Worm (Caenorhabditis elegans) whole organism, mixed stage, embryonic: ENCODE measurements around the gene Y116A8C.38.
A peak's percentile ranks its signal among the peaks of the same experiment; 100 is the strongest.

ENCODE experiments used
- M03D4.4 ChIP-seq: sonication (generic microtip); optimal IDR thresholded peaks from 2 replicates; lab custom pipeline; 2017; ENCODE audit warnings: mild to moderate bottlenecking, missing genetic modification characterization, missing compliant biosample characterization
- bed-3 ChIP-seq: fragments of 200-800 bp; sonication (Bioruptor generic); optimal IDR thresholded peaks from 3 replicates; lab custom pipeline; 2018; ENCODE audit warnings: mild to moderate bottlenecking, missing genetic modification characterization, moderate library complexity, missing compliant biosample characterization
- ceh-39 ChIP-seq: fragments of 150-350 bp; optimal IDR thresholded peaks from 2 replicates; lab custom pipeline; 2014; ENCODE audit warnings: missing biosample characterization, missing genetic modification characterization
- ceh-43 ChIP-seq: fragments of 200-800 bp; sonication (Bioruptor generic); optimal IDR thresholded peaks from 2 replicates; lab custom pipeline; 2018; ENCODE audit warnings: mild to moderate bottlenecking, missing genetic modification characterization, moderate library complexity, missing compliant biosample characterization
- ceh-83 ChIP-seq: fragments of 200-800 bp; sonication (Bioruptor generic); optimal IDR thresholded peaks from 2 replicates; lab custom pipeline; 2018; ENCODE audit warnings: mild to moderate bottlenecking, missing genetic modification characterization, missing compliant biosample characterization
- ces-1 ChIP-seq: fragments of 150-350 bp; optimal IDR thresholded peaks from 2 replicates; lab custom pipeline; 2014; ENCODE audit warnings: missing biosample characterization, missing genetic modification reagents, missing genetic modification characterization
- cnd-1 ChIP-seq: fragments of 200-800 bp; sonication (Bioruptor generic); optimal IDR thresholded peaks from 2 replicates; lab custom pipeline; 2018; ENCODE audit warnings: mild to moderate bottlenecking, missing genetic modification characterization, missing compliant biosample characterization
- elt-3 ChIP-seq: fragments of 150-350 bp; optimal IDR thresholded peaks from 2 replicates; lab custom pipeline; 2014; ENCODE audit warnings: missing biosample characterization, missing genetic modification characterization
- flh-1 ChIP-seq: fragments of 200-800 bp; sonication (Bioruptor generic); optimal IDR thresholded peaks from 2 replicates; lab custom pipeline; 2018; ENCODE audit warnings: mild to moderate bottlenecking, missing genetic modification characterization, moderate library complexity, missing compliant biosample characterization
- ham-2 ChIP-seq: fragments of 200-800 bp; sonication (Bioruptor generic); optimal IDR thresholded peaks from 2 replicates; lab custom pipeline; 2018; ENCODE audit warnings: mild to moderate bottlenecking, missing genetic modification characterization, missing compliant biosample characterization
- hlh-1 ChIP-seq: fragments of 150-350 bp; optimal IDR thresholded peaks from 2 replicates; lab custom pipeline; 2014; ENCODE audit warnings: missing biosample characterization, missing genetic modification reagents, missing genetic modification characterization
- lin-13 ChIP-seq: fragments of 150-350 bp; optimal IDR thresholded peaks from 2 replicates; lab custom pipeline; 2014; ENCODE audit warnings: missing biosample characterization, missing genetic modification characterization
- lin-32 ChIP-seq: fragments of 200-800 bp; sonication (Bioruptor generic); optimal IDR thresholded peaks from 2 replicates; lab custom pipeline; 2018; ENCODE audit warnings: mild to moderate bottlenecking, missing genetic modification characterization, missing compliant biosample characterization
- lsy-2 ChIP-seq: fragments of 150-350 bp; optimal IDR thresholded peaks from 2 replicates; lab custom pipeline; 2014; ENCODE audit warnings: missing biosample characterization, missing genetic modification characterization
- mab-5 ChIP-seq: fragments of 150-350 bp; optimal IDR thresholded peaks from 2 replicates; lab custom pipeline; 2014; ENCODE audit warnings: missing biosample characterization, missing genetic modification characterization
- mep-1 ChIP-seq: fragments of 150-350 bp; optimal IDR thresholded peaks from 2 replicates; lab custom pipeline; 2017; ENCODE audit warnings: missing biosample characterization, missing genetic modification reagents, missing genetic modification characterization, inconsistent platforms
- mls-2 ChIP-seq: sonication (generic microtip); optimal IDR thresholded peaks from 2 replicates; lab custom pipeline; 2016; ENCODE audit warnings: mild to moderate bottlenecking, missing genetic modification characterization, moderate library complexity, missing compliant biosample characterization
- nhr-12 ChIP-seq: fragments of 150-350 bp; optimal IDR thresholded peaks from 2 replicates; lab custom pipeline; 2014; ENCODE audit warnings: missing biosample characterization, missing genetic modification characterization
- nhr-2 ChIP-seq: fragments of 150-350 bp; optimal IDR thresholded peaks from 2 replicates; lab custom pipeline; 2014; ENCODE audit warnings: missing biosample characterization, missing genetic modification characterization
- nhr-237 ChIP-seq: fragments of 150-350 bp; optimal IDR thresholded peaks from 2 replicates; lab custom pipeline; 2014; ENCODE audit warnings: missing biosample characterization, missing genetic modification characterization
- nhr-28 ChIP-seq: fragments of 150-350 bp; optimal IDR thresholded peaks from 2 replicates; lab custom pipeline; 2014; ENCODE audit warnings: missing biosample characterization, missing genetic modification characterization
- pha-4 ChIP-seq: fragments of 150-350 bp; optimal IDR thresholded peaks from 2 replicates; lab custom pipeline; 2018; ENCODE audit warnings: missing biosample characterization, missing genetic modification reagents, missing genetic modification characterization
- snpc-4 ChIP-seq: fragments of 150-350 bp; optimal IDR thresholded peaks from 2 replicates; lab custom pipeline; 2014; ENCODE audit warnings: missing biosample characterization, missing genetic modification characterization
- sptf-1 ChIP-seq: sonication (generic microtip); optimal IDR thresholded peaks from 2 replicates; lab custom pipeline; 2017; ENCODE audit warnings: mild to moderate bottlenecking, missing genetic modification characterization, moderate library complexity, missing compliant biosample characterization
- tbx-8 ChIP-seq: fragments of 200-800 bp; sonication (Bioruptor generic); optimal IDR thresholded peaks from 2 replicates; lab custom pipeline; 2018; ENCODE audit warnings: mild to moderate bottlenecking, missing genetic modification characterization, moderate library complexity, missing compliant biosample characterization
- unc-120 ChIP-seq: sonication (generic microtip); optimal IDR thresholded peaks from 2 replicates; lab custom pipeline; 2017; ENCODE audit warnings: missing genetic modification characterization, missing compliant biosample characterization; ENCODE audit not compliant: poor library complexity, severe bottlenecking
- unc-62 ChIP-seq: fragments of 150-350 bp; optimal IDR thresholded peaks from 2 replicates; lab custom pipeline; 2014; ENCODE audit warnings: missing biosample characterization, missing genetic modification reagents, missing genetic modification characterization
- zip-8 ChIP-seq: fragments of 150-350 bp; optimal IDR thresholded peaks from 2 replicates; lab custom pipeline; 2014; ENCODE audit warnings: missing biosample characterization, missing genetic modification characterization
- ztf-11 ChIP-seq: fragments of 150-350 bp; optimal IDR thresholded peaks from 2 replicates; lab custom pipeline; 2014; ENCODE audit warnings: missing biosample characterization, missing genetic modification characterization

Gene Y116A8C.38

DNA sequence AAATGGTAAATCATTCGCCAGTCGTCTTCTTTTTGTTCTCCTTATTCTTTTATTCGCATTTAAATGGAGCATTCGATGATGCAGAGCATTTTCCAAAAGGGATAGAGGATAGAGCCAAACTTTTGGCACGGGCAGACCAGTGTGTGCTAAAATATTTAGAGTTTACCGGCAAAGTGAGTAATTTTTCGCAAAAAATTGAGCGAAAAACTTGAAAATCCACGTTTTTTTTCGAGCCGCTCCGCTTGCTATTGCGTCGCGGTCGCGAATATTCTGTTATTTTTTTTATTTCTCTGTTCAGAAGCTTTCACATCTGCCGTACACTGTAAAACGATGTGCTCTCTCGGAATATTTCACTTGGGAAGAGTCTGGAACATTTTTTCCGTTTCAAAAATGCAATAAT is 42.5 kb upstream of the Y116A8C.38 start, which contains the start of gene Y116A8C.43:
Y116A8C.43 (plus strand) TSS at position 3 of the 400 bp plus-strand sequence.
- no peak for TF ChIP-seq ces-1 (GFP tag; lab: Kevin White, UChicago)
- TF ChIP-seq tbx-8 (GFP tag; lab: Kevin White, UChicago) = no peak
- no peak for TF ChIP-seq mep-1 (tag; lab: Kevin White, UChicago)
- no peak for TF ChIP-seq unc-120 (tag; lab: Kevin White, UChicago)
- no peak for TF ChIP-seq ceh-83
- TF ChIP-seq nhr-237 = no peak

DNA sequence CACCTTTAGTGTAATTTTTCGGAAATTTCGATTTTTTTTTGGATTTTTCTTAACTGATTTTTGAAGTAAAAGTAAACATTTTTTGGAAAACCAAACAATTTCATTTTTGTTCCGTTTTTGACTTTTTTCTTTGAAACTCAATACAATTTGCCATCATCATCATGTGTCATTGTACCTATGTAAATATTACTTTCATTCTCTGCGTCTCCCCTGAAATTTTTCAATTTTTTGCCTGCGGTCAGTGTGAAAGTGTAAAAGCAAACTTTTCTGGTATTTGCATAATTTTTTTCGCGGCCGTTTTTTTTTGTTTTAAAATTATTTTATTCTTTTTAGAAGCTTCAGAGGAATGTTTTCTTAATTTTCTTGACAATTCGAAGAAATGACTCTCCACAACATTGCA is 37.6 kb upstream of the Y116A8C.38 start, which contains the start of gene Y116A8C.29:
Y116A8C.29 (plus strand) TSS at position 328 of the 400 bp plus-strand sequence.
- TF ChIP-seq ham-2 = no peak
- no peak for TF ChIP-seq mab-5
- no peak for TF ChIP-seq lsy-2 (tag; lab: Kevin White, UChicago)
- TF ChIP-seq pha-4 (tag; lab: Kevin White, UChicago) = no peak
- no peak for TF ChIP-seq tbx-8 (GFP tag; lab: Kevin White, UChicago)

DNA sequence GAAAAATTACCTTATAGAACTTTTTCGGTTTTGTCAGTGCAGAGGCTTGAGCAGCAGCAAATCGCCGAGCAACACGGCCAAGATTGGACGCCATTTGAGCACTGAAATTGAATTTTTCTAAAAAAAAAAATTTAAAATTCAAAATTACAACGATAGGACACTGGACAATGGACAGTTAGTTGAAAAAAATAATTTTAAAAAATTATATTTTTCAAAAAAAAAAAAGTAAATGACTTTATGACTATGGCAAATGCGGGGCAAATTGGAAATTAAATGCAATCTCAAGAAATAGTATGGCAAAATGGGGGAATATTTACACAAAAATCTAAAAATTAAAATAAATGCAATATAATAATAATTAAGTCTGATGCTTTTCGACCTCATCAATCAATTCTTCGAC is 35.2 kb upstream of the Y116A8C.38 start, which contains the start of gene Y116A8C.27:
Y116A8C.27 (minus strand) TSS at position 101 of the 400 bp plus-strand sequence.
- TF ChIP-seq tbx-8 (GFP tag; lab: Kevin White, UChicago) (no peak), unc-120 (tag; lab: Kevin White, UChicago) (no peak), nhr-2 (tag; lab: Kevin White, UChicago) (no peak), nhr-28 (tag; lab: Kevin White, UChicago) (no peak), cnd-1 (no peak), hlh-1 (tag; lab: Kevin White, UChicago) (no peak), snpc-4 (tag; lab: Kevin White, UChicago) (no peak), unc-62 (GFP tag; lab: Kevin White, UChicago) (no peak)
- TF ChIP-seq, all 35 proteins: peak for 0

DNA sequence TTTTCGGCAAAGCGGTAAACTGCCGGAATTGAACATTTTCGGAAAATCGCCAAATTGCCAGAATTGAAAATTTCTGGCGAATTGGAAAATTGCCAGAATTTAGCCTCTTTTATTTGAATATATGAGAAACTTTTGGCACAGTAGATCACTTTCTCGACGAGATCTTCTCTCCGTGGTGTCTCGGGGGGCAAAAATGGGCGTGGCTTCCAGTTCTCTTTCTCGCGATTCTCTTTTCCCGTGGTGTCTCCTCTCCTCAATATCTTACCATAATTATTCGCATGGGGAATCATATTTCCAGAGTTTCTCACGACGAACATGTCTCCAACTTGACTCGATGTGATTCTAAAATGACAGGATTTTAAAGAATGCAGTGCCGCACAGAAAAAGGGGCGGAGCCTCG is 32.2 kb upstream of the Y116A8C.38 start:
- TF ChIP-seq flh-1 (GFP tag; lab: Kevin White, UChicago) (no peak), sptf-1 (peak; percentile 18), cnd-1 (peak; percentile 30)

DNA sequence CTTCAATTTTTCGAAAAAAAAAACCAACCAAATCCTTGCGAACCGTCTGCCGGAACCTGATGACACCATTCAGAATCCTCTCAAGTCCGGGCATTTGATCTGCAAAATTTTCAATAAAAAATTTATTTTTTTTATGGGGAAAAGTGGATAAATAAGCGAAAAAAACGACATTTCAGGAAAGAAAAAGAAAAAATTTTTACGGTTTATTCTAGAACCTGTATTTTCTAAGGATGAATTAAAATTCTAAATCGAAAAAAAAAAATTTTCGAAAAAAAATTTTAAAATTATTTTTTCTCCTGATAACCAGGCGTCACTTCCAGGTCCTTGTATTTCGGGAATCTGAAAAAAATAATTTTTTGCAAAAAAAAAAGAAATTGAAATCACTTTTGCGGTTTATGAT is 31.2 kb upstream of the Y116A8C.38 start, which contains the start of gene bca-2:
bca-2 (minus strand) TSS at position 101 of the 400 bp plus-strand sequence.
- TF ChIP-seq cnd-1 (no peak), bed-3 (GFP tag; lab: Kevin White, UChicago) (no peak), M03D4.4 (no peak), tbx-8 (GFP tag; lab: Kevin White, UChicago) (no peak), nhr-237 (no peak), unc-120 (tag; lab: Kevin White, UChicago) (no peak), ham-2 (no peak)

DNA sequence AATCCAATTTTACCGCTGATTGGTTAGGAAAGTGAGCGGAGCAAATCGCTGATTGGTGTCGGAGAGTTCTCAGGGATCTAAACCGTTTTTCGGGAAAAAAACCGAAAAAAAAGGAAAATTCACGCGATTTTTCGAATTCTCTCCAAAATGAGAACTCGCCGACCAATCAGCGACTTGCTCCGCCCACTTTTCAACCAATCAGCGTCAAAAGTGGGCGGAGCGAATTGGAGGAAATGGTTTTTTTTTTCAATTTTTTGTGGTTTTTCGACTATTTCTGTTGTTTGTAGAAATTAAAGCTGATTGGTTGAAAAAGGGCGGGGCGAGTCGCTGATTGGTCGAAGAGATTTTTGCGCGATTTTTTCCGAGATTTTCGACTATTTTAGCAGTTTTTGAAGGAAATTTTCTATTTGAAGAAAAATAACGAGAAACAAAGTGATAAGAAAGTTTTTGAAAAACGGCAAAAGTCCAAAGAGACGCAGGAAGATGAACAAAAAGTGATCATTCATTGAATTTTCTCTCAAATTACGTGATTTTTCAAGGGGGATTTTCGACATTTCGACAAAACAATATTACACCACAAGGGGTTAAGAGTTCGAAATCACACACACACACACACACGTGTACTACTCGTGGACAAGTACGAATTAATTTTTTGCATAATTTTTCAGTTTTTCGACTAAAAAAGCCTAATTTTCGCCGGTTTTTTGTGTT is 30.6 kb upstream of the Y116A8C.38 start:
- no peak for TF ChIP-seq mls-2 (tag; lab: Kevin White, UChicago)
- no peak for TF ChIP-seq zip-8 (tag; lab: Kevin White, UChicago)
- TF ChIP-seq nhr-237 = no peak
- no peak for TF ChIP-seq elt-3 (tag; lab: Kevin White, UChicago)
- no peak for TF ChIP-seq flh-1 (GFP tag; lab: Kevin White, UChicago)
- TF ChIP-seq ceh-83 = no peak
- TF ChIP-seq lin-32 (GFP tag; lab: Kevin White, UChicago) = no peak
- no peak for TF ChIP-seq ceh-43 (GFP tag; lab: Kevin White, UChicago)
- TF ChIP-seq nhr-12 (tag; lab: Kevin White, UChicago) = no peak
- TF ChIP-seq lin-13 (tag; lab: Kevin White, UChicago) = no peak
- TF ChIP-seq sptf-1 = no peak
- TF ChIP-seq snpc-4 (tag; lab: Kevin White, UChicago) = no peak
- TF ChIP-seq ztf-11 = no peak
- no peak for TF ChIP-seq ceh-39 (tag; lab: Kevin White, UChicago)
- no peak for TF ChIP-seq pha-4 (tag; lab: Kevin White, UChicago)
